Fruit fly (Drosophila melanogaster) whole organism, embryonic: ENCODE measurements around the gene mwh.

Source experiments
- Dll ChIP-seq: fragments of 200-800 bp; sonication (Bioruptor generic); IDR thresholded peaks from 4 replicates; pipeline ENCODE4 v1.3.6; 2022; ENCODE audit warnings: missing biosample characterization, missing genetic modification characterization; ENCODE audit not compliant: partially characterized antibody
- Sry-β ChIP-seq: fragments of 200-800 bp; sonication (Bioruptor generic); optimal IDR thresholded peaks from 2 replicates; lab custom pipeline; 2018; ENCODE audit warnings: missing biosample characterization, mild to moderate bottlenecking, missing genetic modification characterization, moderate library complexity
- tup ChIP-seq: fragments of 200-800 bp; sonication (Bioruptor generic); optimal IDR thresholded peaks from 2 replicates; lab custom pipeline; 2016; ENCODE audit warnings: missing biosample characterization, mild to moderate bottlenecking, missing genetic modification characterization, moderate library complexity

DNA sequence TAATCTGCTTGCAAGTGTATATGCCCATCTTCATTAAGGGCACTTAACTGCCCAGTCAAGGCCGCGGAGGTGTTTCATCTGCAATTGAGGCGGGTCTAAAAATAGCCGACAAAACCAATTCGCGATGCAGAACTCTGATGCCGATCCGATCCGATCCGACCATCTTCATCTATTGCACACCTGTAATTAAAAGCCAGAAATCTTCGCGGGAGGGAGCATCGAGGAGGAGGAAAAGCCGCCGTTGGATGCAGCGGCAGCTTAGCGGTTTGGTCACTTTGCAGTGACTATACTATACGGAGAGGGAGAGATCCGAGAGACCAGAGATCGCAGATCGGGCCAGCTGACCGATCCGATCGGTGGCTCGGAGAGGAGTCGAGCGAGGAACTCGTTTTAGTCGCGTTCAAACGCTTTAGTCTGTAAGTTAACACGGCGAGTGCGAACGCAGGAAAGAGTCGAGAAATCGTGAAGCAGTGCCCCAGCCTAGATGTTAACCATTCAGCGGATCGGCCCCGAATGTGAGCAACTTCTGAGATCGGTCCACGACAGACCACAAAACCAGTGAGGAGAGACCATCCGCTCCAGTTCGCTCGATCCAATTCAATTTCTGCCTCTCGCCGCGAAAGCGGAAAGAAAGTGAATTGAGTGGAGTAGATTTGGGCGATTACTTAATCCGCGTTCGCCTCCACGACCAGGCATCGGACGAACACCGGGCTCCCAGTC lies 55.6 kb downstream of the mwh start, which contains the start of gene tfc:
- TF ChIP-seq Sry-β (GFP tag; lab: Kevin White, UChicago) (no peak), Dll (GFP tag; lab: Robert Waterston, UW) (no peak), tup (GFP tag; lab: Kevin White, UChicago) (no peak)
